Fruit fly (Drosophila melanogaster) whole organism, adult: ENCODE data around the gene atl.

ENCODE experiments used
- CG11617 ChIP-seq: fragments of 200-800 bp; sonication (Bioruptor generic); optimal IDR thresholded peaks from 2 replicates; lab custom pipeline; 2017; ENCODE audit warnings: mild to moderate bottlenecking, missing biosample characterization, missing genetic modification reagents, missing genetic modification characterization
- CG33017 ChIP-seq: fragments of 200-800 bp; sonication (Bioruptor generic); optimal IDR thresholded peaks from 2 replicates; lab custom pipeline; 2018; ENCODE audit warnings: missing biosample characterization, mild to moderate bottlenecking, missing genetic modification characterization, moderate library complexity
- CG5204 ChIP-seq: fragments of 200-800 bp; sonication (Bioruptor generic); optimal IDR thresholded peaks from 2 replicates; lab custom pipeline; 2016; ENCODE audit warnings: missing biosample characterization, missing genetic modification characterization
- CG7045 ChIP-seq: fragments of 200-800 bp; sonication (Bioruptor generic); optimal IDR thresholded peaks from 2 replicates; lab custom pipeline; 2017; ENCODE audit warnings: missing biosample characterization, mild to moderate bottlenecking, missing genetic modification characterization
- CG7101 ChIP-seq: fragments of 200-800 bp; sonication (Bioruptor generic); optimal IDR thresholded peaks from 2 replicates; lab custom pipeline; 2018; ENCODE audit warnings: missing biosample characterization, mild to moderate bottlenecking, missing genetic modification characterization, moderate library complexity
- kay ChIP-seq: fragments of 200-800 bp; sonication (Bioruptor generic); peaks from one replicate; lab custom pipeline; 2016; ENCODE audit warnings: missing biosample characterization, missing genetic modification characterization, borderline replicate concordance
- ovo ChIP-seq: fragments of 200-800 bp; sonication (Bioruptor generic); optimal IDR thresholded peaks from 2 replicates; lab custom pipeline; 2016; ENCODE audit warnings: missing biosample characterization, missing genetic modification characterization
- tj ChIP-seq: fragments of 200-800 bp; sonication (Bioruptor generic); optimal IDR thresholded peaks from 3 replicates; lab custom pipeline; 2017; ENCODE audit warnings: missing biosample characterization, mild to moderate bottlenecking, missing genetic modification characterization, moderate library complexity

dm6 chr3R:24634312-24634711 lies 8.8 kb downstream of the atl start:
- TF ChIP-seq kay (peak; percentile 73), tj (GFP tag; lab: Kevin White, UChicago) (no peak), CG11617 (GFP tag; lab: Kevin White, UChicago) (no peak), CG7101 (no peak), CG7045 (no peak), CG33017 (tag; lab: Kevin White, UChicago) (no peak), ovo (GFP tag; lab: Kevin White, UChicago) (no peak), CG5204 (GFP tag; lab: Kevin White, UChicago) (no peak)
